Worm (Caenorhabditis elegans) whole organism, L1 larva: ENCODE data around the gene Y37D8A.25.

Experiments
- aha-1 ChIP-seq: fragments of 150-350 bp; optimal IDR thresholded peaks from 2 replicates; lab custom pipeline; 2014; ENCODE audit warnings: missing biosample characterization, missing genetic modification characterization
- fkh-10 ChIP-seq: sonication (generic microtip); optimal IDR thresholded peaks from 2 replicates; lab custom pipeline; 2017; ENCODE audit warnings: missing biosample characterization, missing genetic modification reagents, missing genetic modification characterization
- lin-13 ChIP-seq: fragments of 150-350 bp; optimal IDR thresholded peaks from 2 replicates; lab custom pipeline; 2014; ENCODE audit warnings: missing biosample characterization, missing genetic modification reagents, missing genetic modification characterization
- lir-3 ChIP-seq: sonication (generic microtip); optimal IDR thresholded peaks from 2 replicates; lab custom pipeline; 2016; ENCODE audit warnings: mild to moderate bottlenecking, missing genetic modification characterization, moderate library complexity, missing compliant biosample characterization; ENCODE audit not compliant: poor library complexity
- sptf-1 ChIP-seq: fragments of 150-350 bp; optimal IDR thresholded peaks from 2 replicates; lab custom pipeline; 2014; ENCODE audit warnings: missing biosample characterization, missing genetic modification characterization

DNA sequence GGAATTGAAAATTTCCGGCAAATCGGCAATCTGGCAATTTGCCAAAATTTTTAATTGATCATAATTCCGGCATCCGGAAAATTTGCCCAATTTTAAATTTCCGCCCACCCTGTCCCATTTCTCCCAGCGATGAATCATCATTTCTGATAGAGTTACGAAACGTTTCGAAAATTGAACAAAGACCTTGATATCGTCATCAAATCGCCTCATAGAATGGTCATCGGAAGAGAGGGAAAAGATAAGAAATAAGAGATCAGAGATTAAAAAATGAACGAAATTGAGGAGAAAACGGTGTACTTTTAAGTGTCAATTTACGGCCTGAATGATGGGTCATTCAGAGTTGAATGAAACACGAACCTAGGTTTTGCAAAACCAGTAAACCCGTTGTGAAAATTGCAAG is 27.6 kb upstream of the Y37D8A.25 start:
- TF ChIP-seq lir-3 (tag; lab: Kevin White, UChicago): no peak
- TF ChIP-seq aha-1 (tag; lab: Kevin White, UChicago): no peak
- TF ChIP-seq lin-13: no peak
- TF ChIP-seq sptf-1 (tag; lab: Kevin White, UChicago): no peak
- TF ChIP-seq fkh-10 (GFP tag; lab: Kevin White, UChicago): no peak
